Worm (Caenorhabditis elegans) whole organism, mixed stage, embryonic: ENCODE data around the gene npr-11.

ENCODE experiments used
- M03D4.4 ChIP-seq: sonication (generic microtip); optimal IDR thresholded peaks from 2 replicates; lab custom pipeline; 2017; ENCODE audit warnings: mild to moderate bottlenecking, missing genetic modification characterization, missing compliant biosample characterization
- bed-3 ChIP-seq: fragments of 200-800 bp; sonication (Bioruptor generic); optimal IDR thresholded peaks from 3 replicates; lab custom pipeline; 2018; ENCODE audit warnings: mild to moderate bottlenecking, missing genetic modification characterization, moderate library complexity, missing compliant biosample characterization
- blmp-1 ChIP-seq: fragments of 150-350 bp; optimal IDR thresholded peaks from 2 replicates; lab custom pipeline; 2014; ENCODE audit warnings: missing biosample characterization, missing genetic modification characterization
- ceh-43 ChIP-seq: fragments of 200-800 bp; sonication (Bioruptor generic); optimal IDR thresholded peaks from 2 replicates; lab custom pipeline; 2018; ENCODE audit warnings: mild to moderate bottlenecking, missing genetic modification characterization, moderate library complexity, missing compliant biosample characterization
- ces-1 ChIP-seq: fragments of 150-350 bp; optimal IDR thresholded peaks from 2 replicates; lab custom pipeline; 2014; ENCODE audit warnings: missing biosample characterization, missing genetic modification reagents, missing genetic modification characterization
- cnd-1 ChIP-seq: fragments of 200-800 bp; sonication (Bioruptor generic); optimal IDR thresholded peaks from 2 replicates; lab custom pipeline; 2018; ENCODE audit warnings: mild to moderate bottlenecking, missing genetic modification characterization, missing compliant biosample characterization
- drap-1 ChIP-seq: fragments of 200-800 bp; sonication (Bioruptor generic); optimal IDR thresholded peaks from 3 replicates; lab custom pipeline; 2018; ENCODE audit warnings: mild to moderate bottlenecking, missing genetic modification characterization, missing compliant biosample characterization
- elt-1 ChIP-seq: sonication (generic microtip); optimal IDR thresholded peaks from 2 replicates; lab custom pipeline; 2017; ENCODE audit warnings: missing genetic modification characterization, mild to moderate bottlenecking, missing compliant biosample characterization, antibody characterized with exemption, moderate library complexity, borderline replicate concordance; ENCODE audit not compliant: insufficient read depth
- elt-3 ChIP-seq: fragments of 150-350 bp; optimal IDR thresholded peaks from 2 replicates; lab custom pipeline; 2014; ENCODE audit warnings: missing biosample characterization, missing genetic modification characterization
- flh-1 ChIP-seq: fragments of 200-800 bp; sonication (Bioruptor generic); optimal IDR thresholded peaks from 2 replicates; lab custom pipeline; 2018; ENCODE audit warnings: mild to moderate bottlenecking, missing genetic modification characterization, moderate library complexity, missing compliant biosample characterization
- ham-2 ChIP-seq: fragments of 200-800 bp; sonication (Bioruptor generic); optimal IDR thresholded peaks from 2 replicates; lab custom pipeline; 2018; ENCODE audit warnings: mild to moderate bottlenecking, missing genetic modification characterization, missing compliant biosample characterization
- hlh-1 ChIP-seq: fragments of 150-350 bp; optimal IDR thresholded peaks from 2 replicates; lab custom pipeline; 2014; ENCODE audit warnings: missing biosample characterization, missing genetic modification reagents, missing genetic modification characterization
- lin-13 ChIP-seq: fragments of 150-350 bp; optimal IDR thresholded peaks from 2 replicates; lab custom pipeline; 2014; ENCODE audit warnings: missing biosample characterization, missing genetic modification characterization
- lin-32 ChIP-seq: fragments of 200-800 bp; sonication (Bioruptor generic); optimal IDR thresholded peaks from 2 replicates; lab custom pipeline; 2018; ENCODE audit warnings: mild to moderate bottlenecking, missing genetic modification characterization, missing compliant biosample characterization
- lsy-2 ChIP-seq: fragments of 150-350 bp; optimal IDR thresholded peaks from 2 replicates; lab custom pipeline; 2014; ENCODE audit warnings: missing biosample characterization, missing genetic modification characterization
- mab-5 ChIP-seq: fragments of 150-350 bp; optimal IDR thresholded peaks from 2 replicates; lab custom pipeline; 2014; ENCODE audit warnings: missing biosample characterization, missing genetic modification characterization
- mep-1 ChIP-seq: fragments of 150-350 bp; optimal IDR thresholded peaks from 2 replicates; lab custom pipeline; 2017; ENCODE audit warnings: missing biosample characterization, missing genetic modification reagents, missing genetic modification characterization, inconsistent platforms
- mls-2 ChIP-seq: sonication (generic microtip); optimal IDR thresholded peaks from 2 replicates; lab custom pipeline; 2016; ENCODE audit warnings: mild to moderate bottlenecking, missing genetic modification characterization, moderate library complexity, missing compliant biosample characterization
- nhr-12 ChIP-seq: fragments of 150-350 bp; optimal IDR thresholded peaks from 2 replicates; lab custom pipeline; 2014; ENCODE audit warnings: missing biosample characterization, missing genetic modification characterization
- nhr-2 ChIP-seq: fragments of 150-350 bp; optimal IDR thresholded peaks from 2 replicates; lab custom pipeline; 2014; ENCODE audit warnings: missing biosample characterization, missing genetic modification characterization
- nhr-237 ChIP-seq: fragments of 150-350 bp; optimal IDR thresholded peaks from 2 replicates; lab custom pipeline; 2014; ENCODE audit warnings: missing biosample characterization, missing genetic modification characterization
- nhr-28 ChIP-seq: fragments of 150-350 bp; optimal IDR thresholded peaks from 2 replicates; lab custom pipeline; 2014; ENCODE audit warnings: missing biosample characterization, missing genetic modification characterization
- nhr-76 ChIP-seq: sonication (generic microtip); optimal IDR thresholded peaks from 2 replicates; lab custom pipeline; 2017; ENCODE audit warnings: missing biosample characterization, missing genetic modification characterization
- pha-4 ChIP-seq: fragments of 150-350 bp; optimal IDR thresholded peaks from 2 replicates; lab custom pipeline; 2018; ENCODE audit warnings: missing biosample characterization, missing genetic modification reagents, missing genetic modification characterization
- sem-2 ChIP-seq: fragments of 200-800 bp; sonication (Bioruptor generic); optimal IDR thresholded peaks from 2 replicates; lab custom pipeline; 2018; ENCODE audit warnings: mild to moderate bottlenecking, missing genetic modification characterization, missing compliant biosample characterization
- snpc-4 ChIP-seq: fragments of 150-350 bp; optimal IDR thresholded peaks from 2 replicates; lab custom pipeline; 2014; ENCODE audit warnings: missing biosample characterization, missing genetic modification characterization
- sptf-1 ChIP-seq: sonication (generic microtip); optimal IDR thresholded peaks from 2 replicates; lab custom pipeline; 2017; ENCODE audit warnings: mild to moderate bottlenecking, missing genetic modification characterization, moderate library complexity, missing compliant biosample characterization
- unc-120 ChIP-seq: sonication (generic microtip); optimal IDR thresholded peaks from 2 replicates; lab custom pipeline; 2017; ENCODE audit warnings: missing genetic modification characterization, missing compliant biosample characterization; ENCODE audit not compliant: poor library complexity, severe bottlenecking
- unc-39 ChIP-seq: fragments of 150-350 bp; optimal IDR thresholded peaks from 2 replicates; lab custom pipeline; 2014; ENCODE audit warnings: missing biosample characterization, missing genetic modification characterization
- zip-8 ChIP-seq: fragments of 150-350 bp; optimal IDR thresholded peaks from 2 replicates; lab custom pipeline; 2014; ENCODE audit warnings: missing biosample characterization, missing genetic modification characterization
- ztf-11 ChIP-seq: fragments of 150-350 bp; optimal IDR thresholded peaks from 2 replicates; lab custom pipeline; 2014; ENCODE audit warnings: missing biosample characterization, missing genetic modification characterization

Gene npr-11

DNA sequence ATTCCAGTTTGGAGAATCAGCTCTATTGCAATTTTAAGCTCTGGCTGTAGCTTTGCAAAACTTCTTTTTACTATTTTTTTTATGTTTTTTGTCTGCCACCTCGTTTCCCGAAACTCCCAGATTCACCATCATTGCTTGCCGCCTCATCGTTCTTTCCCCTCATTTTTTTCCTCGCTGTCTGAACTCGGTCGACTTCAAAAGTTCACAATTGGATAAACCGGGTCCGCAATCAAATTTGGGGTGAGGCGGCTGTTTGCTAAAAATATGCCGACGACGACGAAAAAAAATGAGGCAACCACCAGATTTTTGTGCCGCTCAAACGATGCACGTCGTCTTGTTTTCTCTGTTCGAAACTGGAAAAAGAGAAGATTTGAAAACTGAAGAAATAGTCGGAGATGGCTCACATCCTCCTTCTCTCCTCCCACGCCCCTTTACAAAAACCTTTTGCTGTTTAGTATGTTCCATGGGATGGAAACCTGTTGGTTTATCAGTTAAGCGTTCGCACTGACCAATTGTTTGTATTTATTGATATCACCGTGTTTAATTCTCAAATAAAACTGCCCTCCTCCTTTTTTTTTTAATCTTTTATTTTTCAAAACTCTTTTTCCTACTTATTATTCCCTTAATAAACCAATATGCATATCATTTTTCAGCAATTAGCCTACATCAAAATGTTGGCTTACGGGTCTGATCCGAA lies 39.3 kb upstream of the npr-11 start, which contains the start of gene dop-4:
Gene dop-4, plus strand, starts transcription at position 647 of the 697 bp plus-strand sequence.
- TF ChIP-seq unc-39 (no peak), pha-4 (no peak), lin-32 (GFP tag; lab: Kevin White, UChicago) (no peak), ham-2 (no peak), nhr-12 (tag; lab: Kevin White, UChicago) (no peak)

DNA sequence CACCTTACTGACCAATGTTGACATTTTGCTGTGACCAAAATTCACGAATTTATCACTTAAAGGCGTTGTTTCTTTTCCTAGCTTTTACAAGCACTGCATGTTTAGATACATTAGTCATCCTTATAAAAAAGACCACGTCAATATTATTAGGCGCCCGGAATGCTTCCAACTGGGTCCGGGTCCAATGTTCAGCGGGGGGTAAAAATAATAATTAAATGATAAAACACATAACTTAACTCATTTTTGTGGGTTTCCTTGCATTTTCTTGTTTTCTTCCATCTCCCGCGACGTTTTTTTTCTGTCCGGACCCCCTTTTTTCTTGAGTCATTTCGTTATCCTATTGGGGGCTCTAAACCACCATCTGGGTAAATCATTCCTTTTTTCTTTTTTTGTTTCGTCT lies 38.0 kb upstream of the npr-11 start:
- TF ChIP-seq nhr-28 (tag; lab: Kevin White, UChicago) (no peak), cnd-1 (tag; lab: Kevin White, UChicago) (no peak), ztf-11 (tag; lab: Kevin White, UChicago) (no peak), mab-5 (tag; lab: Kevin White, UChicago) (no peak), sptf-1 (tag; lab: Kevin White, UChicago) (no peak), drap-1 (GFP tag; lab: Kevin White, UChicago) (no peak), unc-39 (no peak), elt-1 (tag; lab: Kevin White, UChicago) (no peak), ces-1 (GFP tag; lab: Kevin White, UChicago) (no peak), sem-2 (GFP tag; lab: Kevin White, UChicago) (no peak), nhr-12 (tag; lab: Kevin White, UChicago) (no peak), unc-120 (tag; lab: Kevin White, UChicago) (no peak)
- TF ChIP-seq, all 35 proteins: peak for 0

DNA sequence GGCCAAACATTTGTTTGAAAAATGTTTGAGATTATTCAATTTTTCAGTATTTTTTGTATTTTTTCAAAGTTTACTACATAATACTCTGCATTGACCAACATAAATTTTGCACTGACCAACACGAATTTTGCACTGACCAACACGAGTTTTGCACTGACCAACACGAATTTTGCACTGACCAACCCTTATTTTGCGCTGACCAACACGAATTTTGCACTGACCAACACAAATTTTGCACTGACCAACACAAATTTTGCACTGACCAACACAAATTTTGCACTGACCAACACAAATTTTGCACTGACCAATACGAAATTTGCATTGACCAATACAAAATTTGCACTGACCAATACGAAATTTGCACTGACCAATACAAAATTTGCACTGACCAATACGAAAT lies 37.4 kb upstream of the npr-11 start:
- TF ChIP-seq unc-120 (tag; lab: Kevin White, UChicago) (no peak), bed-3 (GFP tag; lab: Kevin White, UChicago) (no peak), lin-13 (tag; lab: Kevin White, UChicago) (no peak), elt-1 (tag; lab: Kevin White, UChicago) (no peak), ztf-11 (tag; lab: Kevin White, UChicago) (no peak), snpc-4 (tag; lab: Kevin White, UChicago) (no peak), ceh-43 (GFP tag; lab: Kevin White, UChicago) (no peak), ham-2 (no peak), sem-2 (GFP tag; lab: Kevin White, UChicago) (no peak), mls-2 (tag; lab: Kevin White, UChicago) (no peak), elt-3 (tag; lab: Kevin White, UChicago) (no peak), drap-1 (GFP tag; lab: Kevin White, UChicago) (no peak), mep-1 (tag; lab: Kevin White, UChicago) (no peak), sptf-1 (tag; lab: Kevin White, UChicago) (no peak), nhr-237 (tag; lab: Kevin White, UChicago) (no peak), hlh-1 (tag; lab: Kevin White, UChicago) (no peak), lin-32 (GFP tag; lab: Kevin White, UChicago) (no peak)

DNA sequence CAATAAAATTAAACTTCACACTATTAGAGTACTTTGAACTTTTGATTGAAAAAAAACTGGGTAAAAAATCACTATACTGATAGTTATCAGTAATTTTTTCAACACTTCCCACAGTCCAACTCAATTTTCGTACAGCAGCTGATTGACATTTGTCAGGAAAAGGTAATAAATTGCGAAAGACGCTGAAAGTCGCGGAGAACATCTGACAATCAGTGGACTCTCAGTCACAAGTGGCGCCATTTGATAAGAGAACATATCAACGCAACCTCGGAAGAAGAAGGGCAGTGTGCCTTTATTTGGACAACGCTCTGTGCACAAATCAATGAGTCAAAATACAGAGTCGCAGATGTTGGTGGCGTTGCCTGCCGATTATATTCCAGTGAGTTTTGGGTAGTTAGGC lies 17.1 kb upstream of the npr-11 start, which contains the start of gene C52B11.5:
Gene C52B11.5, plus strand, starts transcription at position 250 of the 400 bp plus-strand sequence.
- TF ChIP-seq mab-5 (tag; lab: Kevin White, UChicago) (no peak), nhr-2 (tag; lab: Kevin White, UChicago) (no peak), hlh-1 (tag; lab: Kevin White, UChicago) (no peak), nhr-12 (tag; lab: Kevin White, UChicago) (no peak), snpc-4 (tag; lab: Kevin White, UChicago) (no peak), zip-8 (no peak)
- TF ChIP-seq, all 35 proteins: peak for 0

DNA sequence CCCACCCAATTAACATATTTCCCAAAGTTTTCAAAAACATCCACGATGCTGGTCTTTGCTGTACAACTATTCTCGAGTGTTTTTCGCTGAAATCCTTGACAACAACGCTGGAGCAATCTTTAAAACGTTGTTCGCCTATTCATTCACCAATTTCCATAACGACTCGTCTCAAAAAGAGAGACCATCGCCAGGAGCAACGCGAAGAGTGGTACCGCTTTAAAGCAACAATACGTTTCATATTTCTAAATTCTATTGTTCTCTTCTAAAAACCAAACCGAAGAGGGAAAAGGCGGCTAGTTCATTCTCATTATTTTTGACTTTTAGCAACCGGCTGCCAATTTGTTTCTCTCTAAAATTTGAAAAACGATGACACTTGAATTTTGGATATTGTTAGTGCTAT lies 15.2 kb upstream of the npr-11 start, which contains the start of gene C25G6.1:
Gene C25G6.1, plus strand, starts transcription at position 301 of the 400 bp plus-strand sequence.
- TF ChIP-seq drap-1 (GFP tag; lab: Kevin White, UChicago) = no peak
- no peak for TF ChIP-seq M03D4.4
- TF ChIP-seq pha-4 = no peak
- TF ChIP-seq nhr-2 (tag; lab: Kevin White, UChicago) = no peak
- TF ChIP-seq lsy-2 = no peak
- no peak for TF ChIP-seq hlh-1 (tag; lab: Kevin White, UChicago)
- no peak for TF ChIP-seq bed-3 (GFP tag; lab: Kevin White, UChicago)
- TF ChIP-seq nhr-76 (tag; lab: Kevin White, UChicago) = no peak
- no peak for TF ChIP-seq mab-5 (tag; lab: Kevin White, UChicago)
- no peak for TF ChIP-seq flh-1
- TF ChIP-seq blmp-1 (tag; lab: Kevin White, UChicago) = no peak
- no peak for TF ChIP-seq nhr-237 (tag; lab: Kevin White, UChicago)
- no peak for TF ChIP-seq elt-1 (tag; lab: Kevin White, UChicago)
- no peak for TF ChIP-seq ham-2
- TF ChIP-seq nhr-28 (tag; lab: Kevin White, UChicago) = no peak
